Worm (Caenorhabditis elegans): ENCODE data around the gene F15A4.5.
A peak's percentile ranks its signal among the peaks of the same experiment; 100 is the strongest.

The F15A4.5 gene

ce11 chrII:12435202-12435872 is 35.7 kb downstream of the F15A4.5 start (continued):
- no peak for TF ChIP-seq ceh-58 (GFP tag; IDR thresholded peaks at IDR 0.05)
- TF ChIP-seq aptf-2 (GFP tag; conservative IDR thresholded peaks at IDR 0.05), result no peak
- TF ChIP-seq F10E7.11 (tag; optimal IDR thresholded peaks at IDR 0.05), result no peak
- TF ChIP-seq lin-26 (GFP tag; IDR thresholded peaks at IDR 0.05), result peak; percentile 65; the same call in 1 of the 2 replicates

- TF ChIP-seq snpc-3.4 (tag; optimal IDR thresholded peaks at IDR 0.05), result no peak
- TF ChIP-seq snpc-4 (GFP tag; optimal IDR thresholded peaks at IDR 0.05), result no peak
- peak in 1 of 4 experiments; percentile 35 for TF ChIP-seq snpc-4 (tag; optimal IDR thresholded peaks at IDR 0.05)
These were observed 38.7 kb downstream of the F15A4.5 start, which contains the start of gene dct-12 for ce11 chrII:12432356-12432755. dct-12 (minus strand) TSS chrII:12432456.

- TF ChIP-seq sptf-2 (GFP tag; optimal IDR thresholded peaks at IDR 0.05) (no peak), fkh-3 (tag; optimal IDR thresholded peaks at IDR 0.05) (no peak), nfyb-1 (GFP tag; IDR thresholded peaks at IDR 0.05) (no peak), xnd-1 (tag; optimal IDR thresholded peaks at IDR 0.05) (no peak), F22D6.2 (tag; optimal IDR thresholded peaks at IDR 0.05) (no peak), egl-44 (GFP tag; IDR thresholded peaks at IDR 0.05) (no peak), F57A8.1 (GFP tag; optimal IDR thresholded peaks at IDR 0.05) (no peak), nhr-120 (GFP tag; IDR thresholded peaks at IDR 0.05) (no peak), snpc-1.3 (tag; optimal IDR thresholded peaks at IDR 0.05; ENCODE audit: insufficient read depth) (no peak), mes-4 (tag; optimal IDR thresholded peaks at IDR 0.05) (no peak), zfh-2 (GFP tag; conservative IDR thresholded peaks at IDR 0.05) (no peak), Y79H2A.3 (GFP tag; conservative IDR thresholded peaks at IDR 0.05) (no peak), cebp-1 (GFP tag; IDR thresholded peaks at IDR 0.05) (no peak), cebp-1 (tag; optimal IDR thresholded peaks at IDR 0.05) (no peak), bed-2 (GFP tag; IDR thresholded peaks at IDR 0.05) (no peak), ztf-22 (GFP tag; optimal IDR thresholded peaks at IDR 0.05) (no peak), C06A6.2 (GFP tag; conservative IDR thresholded peaks at IDR 0.05) (no peak)
These were observed 41.3 kb downstream of the F15A4.5 start, which contains the start of gene Y57A10C.8 for ce11 chrII:12429743-12430142. Y57A10C.8 (minus strand) TSS chrII:12429843.

- TF ChIP-seq hrde-1 (tag; optimal IDR thresholded peaks at IDR 0.05; ENCODE audit: borderline replicate concordance), result no peak
- peak; percentile 78 for TF ChIP-seq nhr-80 (tag; optimal IDR thresholded peaks at IDR 0.05)
- peak in 1 of 2 experiments; percentile 23 for TF ChIP-seq let-607 (tag; optimal IDR thresholded peaks at IDR 0.05)
These were observed 45.3 kb downstream of the F15A4.5 start, which contains the start of gene daf-22 for ce11 chrII:12425644-12426222. daf-22 (minus strand) TSS chrII:12425694.

ce11 chrII:12420486-12420885 is 50.6 kb downstream of the F15A4.5 start, which contains the start of gene sre-26:
sre-26 (minus strand) TSS chrII:12420586.
- TF ChIP-seq gei-17 (GFP tag; optimal IDR thresholded peaks at IDR 0.05), result no peak
- TF ChIP-seq rcor-1 (GFP tag; IDR thresholded peaks at IDR 0.05), result no peak
- TF ChIP-seq let-526 (GFP tag; IDR thresholded peaks at IDR 0.05), result no peak
- no peak for TF ChIP-seq ztf-3 (GFP tag; optimal IDR thresholded peaks at IDR 0.05)
- TF ChIP-seq snpc-3.4 (tag; optimal IDR thresholded peaks at IDR 0.05), result no peak
- TF ChIP-seq efl-1 (GFP tag; optimal IDR thresholded peaks at IDR 0.05), result no peak
- TF ChIP-seq F22D6.2 (tag; optimal IDR thresholded peaks at IDR 0.05), result no peak
- no peak for TF ChIP-seq F33H1.4 (GFP tag; IDR thresholded peaks at IDR 0.05)
- no peak for TF ChIP-seq lsl-1 (GFP tag; optimal IDR thresholded peaks at IDR 0.05)

Data from whole organism, young adult.